Fruit fly (Drosophila melanogaster) whole organism, embryonic: ENCODE measurements around the gene tipE.

Experiments
- CG11398 ChIP-seq: fragments of 200-800 bp; sonication (Bioruptor generic); optimal IDR thresholded peaks from 2 replicates; lab custom pipeline; 2016; ENCODE audit warnings: missing biosample characterization, missing genetic modification characterization
- CG13287 ChIP-seq: fragments of 200-800 bp; sonication (Bioruptor generic); IDR thresholded peaks from 2 replicates; pipeline ENCODE4 v1.3.6; 2022; ENCODE audit warnings: missing biosample characterization, missing genetic modification characterization; ENCODE audit not compliant: partially characterized antibody
- CG17186 ChIP-seq: fragments of 200-800 bp; sonication (Bioruptor generic); optimal IDR thresholded peaks from 3 replicates; lab custom pipeline; 2017; ENCODE audit warnings: missing biosample characterization, missing genetic modification reagents, missing genetic modification characterization
- CG17385 ChIP-seq: fragments of 200-800 bp; sonication (Bioruptor generic); optimal IDR thresholded peaks from 3 replicates; lab custom pipeline; 2018; ENCODE audit warnings: missing biosample characterization, mild to moderate bottlenecking, missing genetic modification characterization
- CG18476 ChIP-seq: fragments of 200-800 bp; sonication (Bioruptor generic); optimal IDR thresholded peaks from 2 replicates; lab custom pipeline; 2016; ENCODE audit warnings: missing biosample characterization, mild to moderate bottlenecking, missing genetic modification characterization
- CG31388 ChIP-seq: fragments of 200-800 bp; sonication (Bioruptor generic); optimal IDR thresholded peaks from 2 replicates; lab custom pipeline; 2016; ENCODE audit warnings: missing biosample characterization, missing genetic modification characterization
- CG34422 ChIP-seq: fragments of 200-800 bp; sonication (Bioruptor generic); IDR thresholded peaks from 3 replicates; pipeline ENCODE4 v1.3.6; 2022; ENCODE audit warnings: missing biosample characterization, missing genetic modification characterization
- CG3847 ChIP-seq: fragments of 200-800 bp; sonication (Bioruptor generic); IDR thresholded peaks from 2 replicates; pipeline ENCODE4 v1.3.6; 2022; ENCODE audit warnings: missing biosample characterization, missing genetic modification characterization
- CG42726 ChIP-seq: fragments of 200-800 bp; sonication (Bioruptor generic); IDR thresholded peaks from 2 replicates; pipeline ENCODE4 v1.3.6; 2022; ENCODE audit warnings: missing biosample characterization, missing genetic modification characterization; ENCODE audit not compliant: partially characterized antibody
- CG4730 ChIP-seq: fragments of 200-800 bp; sonication (Bioruptor generic); IDR thresholded peaks from 2 replicates; pipeline ENCODE4 v1.3.6; 2022; ENCODE audit warnings: missing biosample characterization, missing genetic modification characterization
- CHES-1-like ChIP-seq: fragments of 200-800 bp; sonication (Bioruptor generic); optimal IDR thresholded peaks from 2 replicates; lab custom pipeline; 2016; ENCODE audit warnings: missing biosample characterization, missing genetic modification characterization
- CTCF ChIP-seq: fragments of 200-800 bp; sonication (Bioruptor generic); optimal IDR thresholded peaks from 2 replicates; lab custom pipeline; 2017; ENCODE audit warnings: missing biosample characterization, mild to moderate bottlenecking, missing genetic modification characterization, moderate library complexity
- Dbx ChIP-seq: fragments of 200-800 bp; sonication (Bioruptor generic); IDR thresholded peaks from 3 replicates; pipeline ENCODE4 v1.3.6; 2022; ENCODE audit warnings: missing biosample characterization, missing genetic modification characterization
- Dll ChIP-seq: fragments of 200-800 bp; sonication (Bioruptor generic); IDR thresholded peaks from 4 replicates; pipeline ENCODE4 v1.3.6; 2022; ENCODE audit warnings: missing biosample characterization, missing genetic modification characterization; ENCODE audit not compliant: partially characterized antibody
- Dp ChIP-seq: fragments of 200-800 bp; sonication (Bioruptor generic); optimal IDR thresholded peaks from 2 replicates; lab custom pipeline; 2018; ENCODE audit warnings: missing biosample characterization, mild to moderate bottlenecking, missing genetic modification characterization, moderate library complexity
- E2f2 ChIP-seq: fragments of 200-800 bp; sonication (Bioruptor generic); IDR thresholded peaks from 2 replicates; pipeline ENCODE4 v1.3.6; 2022; ENCODE audit warnings: missing biosample characterization, missing genetic modification characterization
- Elba2 ChIP-seq: fragments of 200-800 bp; sonication (Bioruptor generic); optimal IDR thresholded peaks from 3 replicates; lab custom pipeline; 2016; ENCODE audit warnings: missing biosample characterization, missing genetic modification characterization
- Ets65A ChIP-seq: fragments of 200-800 bp; sonication (Bioruptor generic); peaks from one replicate; lab custom pipeline; 2016; ENCODE audit warnings: missing biosample characterization, missing genetic modification characterization
- Fer3 ChIP-seq: fragments of 200-800 bp; sonication (Bioruptor generic); optimal IDR thresholded peaks from 2 replicates; lab custom pipeline; 2018; ENCODE audit warnings: missing biosample characterization, mild to moderate bottlenecking, missing genetic modification characterization, moderate library complexity
- Hand ChIP-seq: fragments of 200-800 bp; sonication (Bioruptor generic); optimal IDR thresholded peaks from 2 replicates; lab custom pipeline; 2017; ENCODE audit warnings: mild to moderate bottlenecking, missing biosample characterization, missing genetic modification reagents, missing genetic modification characterization
- HmgD ChIP-seq: fragments of 200-800 bp; sonication (Bioruptor generic); optimal IDR thresholded peaks from 3 replicates; lab custom pipeline; 2016; ENCODE audit warnings: missing biosample characterization, missing genetic modification characterization
- HmgZ ChIP-seq: fragments of 200-800 bp; sonication (Bioruptor generic); optimal IDR thresholded peaks from 2 replicates; lab custom pipeline; 2018; ENCODE audit warnings: missing biosample characterization, mild to moderate bottlenecking, missing genetic modification characterization
- MBD-R2 ChIP-seq: fragments of 200-800 bp; sonication (Bioruptor generic); IDR thresholded peaks from 2 replicates; pipeline ENCODE4 v1.3.6; 2022; ENCODE audit warnings: missing biosample characterization, missing genetic modification characterization
- Neu2 ChIP-seq: fragments of 200-800 bp; sonication (Bioruptor generic); optimal IDR thresholded peaks from 3 replicates; lab custom pipeline; 2016; ENCODE audit warnings: missing biosample characterization, missing genetic modification characterization, borderline replicate concordance
- Opbp ChIP-seq: fragments of 200-800 bp; sonication (Bioruptor generic); IDR thresholded peaks from 3 replicates; pipeline ENCODE4 v1.3.6; 2022; ENCODE audit warnings: missing biosample characterization, missing genetic modification characterization; ENCODE audit not compliant: partially characterized antibody
- Pdp1 ChIP-seq, 2 experiments: fragments of 200-800 bp; sonication (Bioruptor generic); optimal IDR thresholded peaks; 3 replicates each; lab custom pipeline; 2016; ENCODE audit warnings: missing biosample characterization in 2 of 2, missing genetic modification characterization in 2 of 2, mild to moderate bottlenecking in 1 of 2, moderate library complexity in 1 of 2
- YL-1 ChIP-seq: fragments of 200-800 bp; sonication (Bioruptor generic); optimal IDR thresholded peaks from 3 replicates; lab custom pipeline; 2017; ENCODE audit warnings: missing biosample characterization, mild to moderate bottlenecking, missing genetic modification characterization
- cas ChIP-seq: fragments of 200-800 bp; sonication (Bioruptor generic); IDR thresholded peaks from 2 replicates; pipeline ENCODE4 v1.3.6; 2022; ENCODE audit warnings: missing biosample characterization, missing genetic modification characterization
- ci ChIP-seq: fragments of 200-800 bp; sonication (Bioruptor generic); IDR thresholded peaks from 3 replicates; pipeline ENCODE4 v1.3.6; 2022; ENCODE audit warnings: missing biosample characterization, missing genetic modification characterization
- corto ChIP-seq: fragments of 200-800 bp; sonication (Bioruptor generic); optimal IDR thresholded peaks from 2 replicates; lab custom pipeline; 2016; ENCODE audit warnings: missing biosample characterization, mild to moderate bottlenecking, missing genetic modification characterization, moderate library complexity
- crol ChIP-seq: fragments of 200-800 bp; sonication (Bioruptor generic); IDR thresholded peaks from 2 replicates; pipeline ENCODE4 v1.3.6; 2022; ENCODE audit warnings: missing biosample characterization, missing genetic modification characterization
- eve ChIP-seq, 2 experiments: fragments of >200 bp; optimal IDR thresholded peaks; 2 replicates each; lab custom pipeline; 2017; ENCODE audit warnings: missing biosample characterization in 2 of 2, missing genetic modification characterization in 2 of 2
- ewg ChIP-seq: fragments of 200-800 bp; sonication (Bioruptor generic); optimal IDR thresholded peaks from 3 replicates; lab custom pipeline; 2017; ENCODE audit warnings: mild to moderate bottlenecking, missing biosample characterization, missing genetic modification reagents, missing genetic modification characterization
- fru ChIP-seq: fragments of >200 bp; optimal IDR thresholded peaks from 2 replicates; lab custom pipeline; 2017
- gem ChIP-seq: fragments of 200-800 bp; sonication (Bioruptor generic); optimal IDR thresholded peaks from 2 replicates; lab custom pipeline; 2019; ENCODE audit warnings: missing biosample characterization, mild to moderate bottlenecking, missing genetic modification characterization, moderate library complexity
- h ChIP-seq: fragments of >200 bp; optimal IDR thresholded peaks from 2 replicates; lab custom pipeline; 2017
- ken ChIP-seq: fragments of 200-800 bp; sonication (Bioruptor generic); IDR thresholded peaks from 3 replicates; pipeline ENCODE4 v1.3.6; 2022; ENCODE audit warnings: missing biosample characterization, missing genetic modification characterization
- klu ChIP-seq: fragments of 200-800 bp; sonication (Bioruptor generic); IDR thresholded peaks from 2 replicates; pipeline ENCODE4 v1.3.6; 2022; ENCODE audit warnings: missing biosample characterization, missing genetic modification characterization
- kni ChIP-seq: fragments of 200-800 bp; sonication (Bioruptor generic); optimal IDR thresholded peaks from 3 replicates; lab custom pipeline; 2017; ENCODE audit warnings: mild to moderate bottlenecking, missing biosample characterization, missing genetic modification reagents, missing genetic modification characterization
- lmd ChIP-seq: fragments of 200-800 bp; sonication (Bioruptor generic); IDR thresholded peaks from 2 replicates; pipeline ENCODE4 v1.3.6; 2022; ENCODE audit warnings: missing biosample characterization, missing genetic modification characterization
- lov ChIP-seq, 2 experiments: fragments of 200-800 bp in 1 of 2; fragments of >200 bp in 1 of 2; sonication (Bioruptor generic) in 1 of 2; IDR thresholded peaks in 1 of 2; optimal IDR thresholded peaks in 1 of 2; 2 replicates in 1 of 2; 3 replicates in 1 of 2; pipeline versions ENCODE4 v1.3.6 to Lab custom; 2017 to 2022; ENCODE audit warnings: missing biosample characterization in 1 of 2, missing genetic modification characterization in 1 of 2
- nmo ChIP-seq: fragments of 200-800 bp; sonication (Bioruptor generic); optimal IDR thresholded peaks from 2 replicates; lab custom pipeline; 2018; ENCODE audit warnings: missing biosample characterization, mild to moderate bottlenecking, missing genetic modification characterization, moderate library complexity
- otp ChIP-seq: fragments of 200-800 bp; sonication (Bioruptor generic); IDR thresholded peaks from 3 replicates; pipeline ENCODE4, ENCODE4 v1.3.6; 2022; ENCODE audit warnings: missing biosample characterization, missing genetic modification characterization
- pfk ChIP-seq: fragments of 200-800 bp; sonication (Bioruptor generic); optimal IDR thresholded peaks from 2 replicates; lab custom pipeline; 2018; ENCODE audit warnings: missing biosample characterization, mild to moderate bottlenecking, missing genetic modification characterization, moderate library complexity
- pzg ChIP-seq: fragments of 200-800 bp; sonication (Bioruptor generic); optimal IDR thresholded peaks from 3 replicates; lab custom pipeline; 2018; ENCODE audit warnings: missing biosample characterization, mild to moderate bottlenecking, missing genetic modification characterization, moderate library complexity
- slbo ChIP-seq: fragments of 200-800 bp; sonication (Bioruptor generic); IDR thresholded peaks from 2 replicates; pipeline ENCODE4 v1.3.6; 2022; ENCODE audit warnings: missing biosample characterization, missing genetic modification characterization
- unpg ChIP-seq: fragments of 200-800 bp; sonication (Bioruptor generic); optimal IDR thresholded peaks from 3 replicates; lab custom pipeline; 2018; ENCODE audit warnings: missing biosample characterization, mild to moderate bottlenecking, missing genetic modification characterization, moderate library complexity
- zfh1 ChIP-seq: fragments of 200-800 bp; sonication (Bioruptor generic); IDR thresholded peaks from 3 replicates; pipeline ENCODE4 v1.3.6; 2022; ENCODE audit warnings: missing biosample characterization, missing genetic modification characterization

Gene tipE

dm6 chr3L:4193730-4194649, 5.7 kb downstream of the tipE start, which contains the start of gene CG43367 (continued):
- 0 out of 3 replicates have a peak, but pooled peaks have one; percentile 12 for TF ChIP-seq zfh1
- TF ChIP-seq otp (GFP tag; lab: Robert Waterston, UW): 0 out of 3 replicates have a peak, but pooled peaks have one; percentile 25
- TF ChIP-seq Elba2 (GFP tag; lab: Kevin White, UChicago): peak; percentile 82
- peak; percentile 97 for TF ChIP-seq E2f2 (GFP tag; lab: Robert Waterston, UW)
- no peak for TF ChIP-seq CG4730 (GFP tag; lab: Robert Waterston, UW)
- peak; percentile 99 for TF ChIP-seq CG17385 (GFP tag; lab: Kevin White, UChicago)
- peak; percentile 29; the same call in 1 of the 3 replicates for TF ChIP-seq CG34422 (GFP tag; lab: Robert Waterston, UW)
- no peak for TF ChIP-seq CG31388 (GFP tag; lab: Kevin White, UChicago)
- peak; percentile 58 for TF ChIP-seq Ets65A (GFP tag; lab: Kevin White, UChicago)
- TF ChIP-seq Dp (GFP tag; lab: Kevin White, UChicago): peak; percentile 97
- peak; percentile 41; the same call in 1 of the 2 replicates for TF ChIP-seq slbo (GFP tag; lab: Robert Waterston, UW)
- no peak for TF ChIP-seq lmd (GFP tag; lab: Robert Waterston, UW)
- no peak for TF ChIP-seq Fer3 (tag; lab: Kevin White, UChicago)
- no peak for TF ChIP-seq eve (GFP tag; optimal IDR thresholded peaks at IDR 0.05; lab: Kevin White, UChicago)
- TF ChIP-seq CTCF (GFP tag; lab: Kevin White, UChicago): peak; percentile 2
- peak; percentile 15 for TF ChIP-seq CG17186 (GFP tag; lab: Kevin White, UChicago)
- 0 out of 3 replicates have a peak, but pooled peaks have one; percentile 15 for TF ChIP-seq Dbx
- TF ChIP-seq unpg: no peak
- TF ChIP-seq lov (optimal IDR thresholded peaks at IDR 0.05; lab: Kevin White, UChicago): no peak
- TF ChIP-seq lov (GFP tag; IDR thresholded peaks at IDR 0.05; lab: Robert Waterston, UW): no peak
- TF ChIP-seq klu: 0 out of 2 replicates have a peak, but pooled peaks have one; percentile 21
- TF ChIP-seq Neu2 (GFP tag; lab: Kevin White, UChicago): no peak
- peak; percentile 25 for TF ChIP-seq HmgD
- TF ChIP-seq crol: peak; percentile 90
- TF ChIP-seq CG13287 (GFP tag; lab: Robert Waterston, UW): peak; percentile 22; the same call in 1 of the 2 replicates
- TF ChIP-seq CG18476: no peak
- TF ChIP-seq corto: no peak
- no peak for TF ChIP-seq ewg (GFP tag; lab: Kevin White, UChicago)
- TF ChIP-seq CG3847 (GFP tag; lab: Robert Waterston, UW): peak; percentile 56
- TF ChIP-seq MBD-R2 (GFP tag; lab: Robert Waterston, UW): peak; percentile 89
- TF ChIP-seq YL-1: peak; percentile 45
- 0 out of 2 replicates have a peak, but pooled peaks have one; percentile 29 for TF ChIP-seq CG42726
- no peak for TF ChIP-seq gem (tag; lab: Kevin White, UChicago)
- TF ChIP-seq kni: peak; percentile 60
- no peak for TF ChIP-seq fru (lab: Kevin White, UChicago)
- TF ChIP-seq Dll (GFP tag; lab: Robert Waterston, UW): 0 out of 4 replicates have a peak, but pooled peaks have one; percentile 32
- peak; percentile 45 for TF ChIP-seq HmgZ (tag; lab: Kevin White, UChicago)
- TF ChIP-seq pzg: peak; percentile 82
- peak; percentile 10 for TF ChIP-seq CG11398 (GFP tag; lab: Kevin White, UChicago)
- TF ChIP-seq nmo: peak; percentile 15
- 0 out of 3 replicates have a peak, but pooled peaks have one; percentile 37 for TF ChIP-seq ci (GFP tag; lab: Robert Waterston, UW)
- no peak for TF ChIP-seq Hand (GFP tag; lab: Kevin White, UChicago)
- TF ChIP-seq pfk (GFP tag; lab: Kevin White, UChicago): no peak
- peak in 1 of 2 experiments; percentile 93 for TF ChIP-seq Pdp1 (GFP tag; optimal IDR thresholded peaks at IDR 0.05; lab: Kevin White, UChicago)
- peak; percentile 31; the same call in 1 of the 3 replicates for TF ChIP-seq ken (GFP tag; lab: Robert Waterston, UW)
- no peak for TF ChIP-seq h (lab: Kevin White, UChicago)
- peak; percentile 11 for TF ChIP-seq CHES-1-like (GFP tag; lab: Kevin White, UChicago)
- no peak for TF ChIP-seq cas (GFP tag; lab: Robert Waterston, UW)
- peak; percentile 50; the same call in 1 of the 3 replicates for TF ChIP-seq Opbp (GFP tag; lab: Robert Waterston, UW)
